Worm (Caenorhabditis elegans) whole organism, early embryonic: Measurements from ENCODE around the gene F37B4.10.

Experiments used
- F13C5.2 ChIP-seq: sonication (generic microtip); optimal IDR thresholded peaks from 2 replicates; lab custom pipeline; 2017; ENCODE audit warnings: mild to moderate bottlenecking, missing genetic modification characterization, inconsistent platforms, missing compliant biosample characterization
- ama-1 ChIP-seq: fragments of 150-350 bp; optimal IDR thresholded peaks from 2 replicates; lab custom pipeline; 2014
- hnd-1 ChIP-seq: sonication (generic microtip); optimal IDR thresholded peaks from 2 replicates; lab custom pipeline; 2016; ENCODE audit warnings: missing genetic modification characterization, missing compliant biosample characterization
- pes-1 ChIP-seq: fragments of 200-800 bp; sonication (Bioruptor generic); IDR thresholded peaks from 2 replicates; pipeline ENCODE4 v1.3.6; 2022; ENCODE audit warnings: missing genetic modification reagents, missing genetic modification characterization, missing compliant biosample characterization
- tra-4 ChIP-seq: sonication (generic microtip); optimal IDR thresholded peaks from 2 replicates; lab custom pipeline; 2017; ENCODE audit warnings: missing genetic modification characterization, missing compliant biosample characterization

- no peak for TF ChIP-seq tra-4 (tag; lab: Kevin White, UChicago)
- no peak for TF ChIP-seq F13C5.2 (tag; lab: Kevin White, UChicago)
- no peak for TF ChIP-seq hnd-1 (tag; lab: Kevin White, UChicago)
- no peak for TF ChIP-seq ama-1 (lab: Kevin White, UChicago)
- TF ChIP-seq pes-1 (GFP tag; lab: Robert Waterston, UW) = no peak
Measured at ce11 chrV:2909525-2909924, 32.1 kb upstream of the F37B4.10 start, which contains the start of gene zmp-3.
